Fruit fly (Drosophila melanogaster) ovary, adult (tissue): Measurements from ENCODE around the gene MtnA.
A peak's percentile ranks its signal among the peaks of the same experiment; 100 is the strongest.

Experiments
- CG17801 ChIP-seq: fragments of 200-800 bp; optimal IDR thresholded peaks from 2 replicates; lab custom pipeline; 2019; ENCODE audit warnings: missing biosample characterization, mild to moderate bottlenecking, missing genetic modification characterization, moderate library complexity; ENCODE audit not compliant: partially characterized antibody

Gene MtnA

dm6 chr3R:9747272-9747874 lies 36.8 kb downstream of the MtnA start, which contains the start of gene CG12948:
Gene CG12948 (minus strand): TSS chr3R:9747744.
- TF ChIP-seq CG17801 (GFP tag; lab: Kevin White, UChicago), result peak; percentile 80

dm6 chr3R:9746267-9746666 lies 37.9 kb downstream of the MtnA start, which contains the start of gene CG34409:
Gene CG34409 (minus strand): TSS chr3R:9746367.
- no peak for TF ChIP-seq CG17801 (GFP tag; lab: Kevin White, UChicago)

dm6 chr3R:9745442-9745841 lies 38.7 kb downstream of the MtnA start:
- TF ChIP-seq CG17801 (GFP tag; lab: Kevin White, UChicago), result no peak

- TF ChIP-seq CG17801 (GFP tag; lab: Kevin White, UChicago), result no peak
These were observed 40.2 kb downstream of the MtnA start for dm6 chr3R:9743995-9744394.

dm6 chr3R:9743217-9743616 lies 41.0 kb downstream of the MtnA start, which contains the start of gene CG31415:
Gene CG31415 (plus strand): TSS chr3R:9743517.
- TF ChIP-seq CG17801 (GFP tag; lab: Kevin White, UChicago), result no peak

- peak; percentile 20 for TF ChIP-seq CG17801 (GFP tag; lab: Kevin White, UChicago)
These were observed 43.5 kb downstream of the MtnA start, which contains the start of gene Pnn for dm6 chr3R:9740713-9741112. Gene Pnn (plus strand): TSS chr3R:9740899.

- no peak for TF ChIP-seq CG17801 (GFP tag; lab: Kevin White, UChicago)
These were observed 44.4 kb downstream of the MtnA start, which contains the start of gene side-VII for dm6 chr3R:9739793-9740192. Gene side-VII (minus strand): TSS chr3R:9739979.

dm6 chr3R:9735151-9735550 lies 49.0 kb downstream of the MtnA start:
- no peak for TF ChIP-seq CG17801 (GFP tag; lab: Kevin White, UChicago)
